Worm (Caenorhabditis elegans): Measurements from ENCODE around the gene F17A2.16.

DNA sequence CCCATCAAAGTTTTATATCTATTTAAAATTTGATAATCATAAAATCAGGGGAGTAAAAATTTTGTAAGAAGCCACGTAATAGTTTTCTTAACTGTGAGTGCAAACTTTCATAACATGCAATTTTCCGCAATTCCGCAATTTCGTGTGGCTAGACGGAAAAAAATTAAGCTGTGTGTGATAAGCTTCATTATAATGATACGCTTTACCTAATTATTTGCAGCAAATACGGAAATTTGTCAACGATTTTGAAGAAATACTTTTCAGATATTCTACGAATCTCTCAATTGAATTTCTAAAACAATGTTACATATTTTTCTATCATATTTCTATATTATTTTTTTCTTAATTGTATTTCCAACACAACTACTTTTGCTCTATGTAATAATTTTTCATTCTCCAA is 23.5 kb downstream of the F17A2.16 start, which contains the start of gene srd-46:
- TF ChIP-seq ztf-23 (GFP tag; IDR thresholded peaks at IDR 0.05): no peak
- no peak for TF ChIP-seq flt-1 (GFP tag; IDR thresholded peaks at IDR 0.05)
- no peak for TF ChIP-seq T22C8.4 (GFP tag; IDR thresholded peaks at IDR 0.05)
- TF ChIP-seq ref-1 (GFP tag; conservative IDR thresholded peaks at IDR 0.05): no peak
- TF ChIP-seq med-1 (GFP tag; optimal IDR thresholded peaks at IDR 0.05; ENCODE audit: insufficient read depth): no peak
- no peak for TF ChIP-seq tab-1 (GFP tag; IDR thresholded peaks at IDR 0.05)
- no peak for TF ChIP-seq ztf-29 (GFP tag; IDR thresholded peaks at IDR 0.05)
- TF ChIP-seq cog-1 (tag; optimal IDR thresholded peaks at IDR 0.05): no peak

Measured in whole organism, midembryonic.